Fruit fly (Drosophila melanogaster): ENCODE measurements around the gene pcm.

Gene pcm

dm6 chrX:19491984-19492584, at the start of gene pcm, which contains the start of gene ND-18:
pcm (minus strand) TSS chrX:19492011.
ND-18 (plus strand) TSS chrX:19492421.
- TF ChIP-seq Crg-1 (GFP tag; optimal IDR thresholded peaks at IDR 0.05), result no peak
- TF ChIP-seq cnc (optimal IDR thresholded peaks at IDR 0.05), result no peak
- TF ChIP-seq CG12768 (GFP tag; optimal IDR thresholded peaks at IDR 0.05), result no peak
- no peak for TF ChIP-seq CG5204 (GFP tag; optimal IDR thresholded peaks at IDR 0.05)
- TF ChIP-seq Clk (GFP tag; optimal IDR thresholded peaks at IDR 0.05), result no peak
- TF ChIP-seq CG14711 (tag; optimal IDR thresholded peaks at IDR 0.05), result no peak
- no peak for TF ChIP-seq Hr96 (GFP tag; optimal IDR thresholded peaks at IDR 0.05)
- TF ChIP-seq Mnt (GFP tag; optimal IDR thresholded peaks at IDR 0.05), result peak; percentile 66
- peak; percentile 15 for TF ChIP-seq CG11617 (GFP tag; optimal IDR thresholded peaks at IDR 0.05)
- no peak for TF ChIP-seq CG7101 (tag; optimal IDR thresholded peaks at IDR 0.05)
- no peak for TF ChIP-seq cic (GFP tag; optimal IDR thresholded peaks at IDR 0.05)
- peak; percentile 49 for TF ChIP-seq tj (GFP tag; optimal IDR thresholded peaks at IDR 0.05)
- TF ChIP-seq kay (GFP tag; ENCODE audit: borderline replicate concordance), result no peak
- TF ChIP-seq bab1 (GFP tag; optimal IDR thresholded peaks at IDR 0.05), result peak; percentile 15
- TF ChIP-seq ovo (GFP tag; optimal IDR thresholded peaks at IDR 0.05), result peak; percentile 16

DNA sequence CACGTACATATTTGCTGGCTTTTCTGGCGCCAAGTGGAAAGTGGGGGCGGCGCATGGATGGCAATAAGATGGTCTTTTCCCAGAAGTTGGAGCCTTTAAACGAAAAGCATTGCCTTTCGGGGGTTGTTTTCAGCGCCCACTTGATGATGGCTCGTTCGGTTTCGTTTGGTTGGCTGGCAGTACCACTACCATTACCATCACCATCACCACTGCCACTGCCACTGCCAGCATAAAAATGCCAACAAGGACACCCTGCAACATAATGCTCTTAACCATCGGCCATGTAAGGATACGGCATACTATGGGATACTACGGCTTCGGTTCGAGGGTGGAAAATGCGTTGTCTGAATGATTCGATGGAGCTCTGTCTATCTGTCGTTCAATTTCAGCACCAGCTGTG, 43.6 kb upstream of the pcm start:
- no peak for TF ChIP-seq Clk (GFP tag; optimal IDR thresholded peaks at IDR 0.05)
- TF ChIP-seq kay (GFP tag; ENCODE audit: borderline replicate concordance), result no peak
- no peak for TF ChIP-seq CG5204 (GFP tag; optimal IDR thresholded peaks at IDR 0.05)
- no peak for TF ChIP-seq cnc (optimal IDR thresholded peaks at IDR 0.05)
- TF ChIP-seq CG7045 (GFP tag; optimal IDR thresholded peaks at IDR 0.05), result no peak
- no peak for TF ChIP-seq CG12768 (GFP tag; optimal IDR thresholded peaks at IDR 0.05)
- TF ChIP-seq Mnt (GFP tag; optimal IDR thresholded peaks at IDR 0.05), result no peak
- no peak for TF ChIP-seq CG11617 (GFP tag; optimal IDR thresholded peaks at IDR 0.05)
- no peak for TF ChIP-seq CG7101 (tag; optimal IDR thresholded peaks at IDR 0.05)
- no peak for TF ChIP-seq CG1620 (GFP tag; optimal IDR thresholded peaks at IDR 0.05)
- TF ChIP-seq ovo (GFP tag; optimal IDR thresholded peaks at IDR 0.05), result no peak
- no peak for TF ChIP-seq bab1 (GFP tag; optimal IDR thresholded peaks at IDR 0.05)
- TF ChIP-seq tj (GFP tag; optimal IDR thresholded peaks at IDR 0.05), result no peak
- TF ChIP-seq Crg-1 (GFP tag; optimal IDR thresholded peaks at IDR 0.05), result no peak
- TF ChIP-seq pad (GFP tag; optimal IDR thresholded peaks at IDR 0.05), result no peak
- TF ChIP-seq CG14711 (tag; optimal IDR thresholded peaks at IDR 0.05), result no peak
- TF ChIP-seq CG33017 (tag; optimal IDR thresholded peaks at IDR 0.05), result no peak

DNA sequence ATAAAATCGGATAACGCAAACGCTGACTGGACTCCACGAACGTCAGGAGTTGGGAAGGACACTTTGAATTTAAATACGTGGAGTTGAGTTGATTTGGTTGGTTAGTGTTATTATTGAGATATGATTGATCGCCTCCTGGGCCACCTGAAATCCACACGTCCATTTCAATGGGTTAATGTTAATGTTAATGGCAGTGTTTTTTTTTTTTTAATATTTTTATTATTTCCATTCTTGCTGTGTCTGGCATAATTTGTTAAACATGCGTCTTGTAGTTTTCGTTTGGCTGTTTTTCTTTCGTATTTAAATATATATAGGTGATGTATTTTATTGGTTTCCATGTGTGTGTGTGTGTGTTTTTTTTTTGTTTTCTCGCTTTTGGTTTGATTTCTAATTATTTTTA, 39.8 kb upstream of the pcm start, which contains the start of gene CG12231:
CG12231 (minus strand) TSS at position 101 of the 400 bp plus-strand sequence.
- TF ChIP-seq CG5204 (GFP tag; optimal IDR thresholded peaks at IDR 0.05) (no peak), CG11617 (GFP tag; optimal IDR thresholded peaks at IDR 0.05) (no peak), bab1 (GFP tag; optimal IDR thresholded peaks at IDR 0.05) (no peak), Crg-1 (GFP tag; optimal IDR thresholded peaks at IDR 0.05) (no peak), CG14711 (tag; optimal IDR thresholded peaks at IDR 0.05) (no peak), cic (GFP tag; optimal IDR thresholded peaks at IDR 0.05) (no peak), kay (GFP tag; ENCODE audit: borderline replicate concordance) (no peak), CG12768 (GFP tag; optimal IDR thresholded peaks at IDR 0.05) (no peak), CG33017 (tag; optimal IDR thresholded peaks at IDR 0.05) (no peak), tj (GFP tag; optimal IDR thresholded peaks at IDR 0.05) (no peak), CG1620 (GFP tag; optimal IDR thresholded peaks at IDR 0.05) (no peak), Clk (GFP tag; optimal IDR thresholded peaks at IDR 0.05) (no peak)

DNA sequence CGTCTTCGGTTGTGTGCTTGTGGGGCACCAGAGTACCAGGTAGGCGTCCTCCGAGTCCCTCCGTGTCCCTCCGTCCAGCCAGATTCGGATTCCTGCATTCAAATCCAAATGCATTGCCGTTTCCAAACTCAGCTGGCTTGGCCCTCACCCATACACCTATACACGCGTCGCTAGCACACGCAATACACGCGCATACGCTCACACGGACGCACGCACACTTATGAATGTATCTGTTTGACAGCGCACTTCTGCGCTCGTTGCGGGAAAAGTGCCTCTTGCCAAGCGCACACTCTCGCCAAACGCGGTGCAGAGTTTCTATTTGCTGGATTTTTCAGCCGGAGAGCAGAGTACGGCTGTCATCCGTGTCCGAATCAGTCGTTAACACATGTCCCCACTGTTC, 30.8 kb upstream of the pcm start:
- TF ChIP-seq CG5204 (GFP tag; optimal IDR thresholded peaks at IDR 0.05) (no peak), Mnt (GFP tag; optimal IDR thresholded peaks at IDR 0.05) (peak; percentile 36)

dm6 chrX:19521753-19522383, 30.1 kb upstream of the pcm start, which contains the start of the genes Idh3a and CoRest:
Idh3a (minus strand) TSS chrX:19521810.
CoRest (plus strand) TSS chrX:19521929.
- TF ChIP-seq Hr96 (GFP tag; optimal IDR thresholded peaks at IDR 0.05) (peak; percentile 52), CG1620 (GFP tag; optimal IDR thresholded peaks at IDR 0.05) (no peak), CG12768 (GFP tag; optimal IDR thresholded peaks at IDR 0.05) (no peak), cnc (optimal IDR thresholded peaks at IDR 0.05) (no peak), CG7101 (tag; optimal IDR thresholded peaks at IDR 0.05) (no peak), CG11617 (GFP tag; optimal IDR thresholded peaks at IDR 0.05) (peak; percentile 6), tj (GFP tag; optimal IDR thresholded peaks at IDR 0.05) (peak; percentile 9), Crg-1 (GFP tag; optimal IDR thresholded peaks at IDR 0.05) (no peak), CG33017 (tag; optimal IDR thresholded peaks at IDR 0.05) (no peak), Mnt (GFP tag; optimal IDR thresholded peaks at IDR 0.05) (peak; percentile 18), Clk (GFP tag; optimal IDR thresholded peaks at IDR 0.05) (no peak), toe (GFP tag; optimal IDR thresholded peaks at IDR 0.05) (peak; percentile 73), cic (GFP tag; optimal IDR thresholded peaks at IDR 0.05) (no peak), bab1 (GFP tag; optimal IDR thresholded peaks at IDR 0.05) (peak; percentile 18), pad (GFP tag; optimal IDR thresholded peaks at IDR 0.05) (peak; percentile 24)

DNA sequence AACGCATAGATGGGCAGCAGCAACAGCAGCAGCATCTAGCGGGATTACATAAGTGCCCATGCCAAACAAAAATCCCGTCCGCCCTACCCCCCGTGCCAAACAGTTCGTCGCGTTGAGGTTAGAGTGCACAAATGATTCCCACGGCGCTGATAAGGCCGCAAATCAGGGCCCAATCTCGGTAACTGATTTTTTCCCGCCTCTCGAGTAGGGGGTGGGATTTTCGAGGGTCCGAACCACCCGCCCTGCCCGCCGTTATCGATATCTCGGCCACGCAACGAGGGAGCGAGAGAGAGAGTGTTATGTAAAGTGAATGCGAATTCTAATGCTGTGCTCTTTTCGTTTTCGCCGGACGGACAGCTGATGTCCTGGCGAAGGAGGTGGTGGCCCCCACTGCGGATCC, 29.1 kb upstream of the pcm start:
- TF ChIP-seq Mnt (GFP tag; optimal IDR thresholded peaks at IDR 0.05), result peak; percentile 39
- TF ChIP-seq Clk (GFP tag; optimal IDR thresholded peaks at IDR 0.05), result no peak
- TF ChIP-seq bab1 (GFP tag; optimal IDR thresholded peaks at IDR 0.05), result no peak
- TF ChIP-seq cic (GFP tag; optimal IDR thresholded peaks at IDR 0.05), result peak; percentile 16
- TF ChIP-seq CG12768 (GFP tag; optimal IDR thresholded peaks at IDR 0.05), result no peak
- TF ChIP-seq Crg-1 (GFP tag; optimal IDR thresholded peaks at IDR 0.05), result peak; percentile 3
- no peak for TF ChIP-seq cnc (optimal IDR thresholded peaks at IDR 0.05)
